Comparison of ENCODE assay signal across 4 fruit fly cellular contexts in genomic region chr3R:31709142-31709541, dm6.
TF ChIP-seq lines count a peak whose summit lies in the region.

No protein-coding gene starts in this region.

- no peak for TF ChIP-seq CTCF in whole organism, embryonic (GFP tag; optimal IDR thresholded peaks at IDR 0.05; lab: Kevin White, UChicago)

TF ChIP-seq in whole organism, embryonic, 481 proteins besides CTCF, POLR2A, EP300 and RAD21 (continues in another document):
- TF ChIP-seq CG15011 (GFP tag; optimal IDR thresholded peaks at IDR 0.05; lab: Kevin White, UChicago): no peak
- TF ChIP-seq CG10209 (GFP tag; optimal IDR thresholded peaks at IDR 0.05; lab: Kevin White, UChicago): no peak
- TF ChIP-seq BEAF-32 (GFP tag; optimal IDR thresholded peaks at IDR 0.05; lab: Kevin White, UChicago): no peak
- TF ChIP-seq Dip2 (GFP tag; IDR thresholded peaks at IDR 0.05; lab: Robert Waterston, UW): no peak
- no peak for TF ChIP-seq h (optimal IDR thresholded peaks at IDR 0.05; lab: Kevin White, UChicago)
- no peak for TF ChIP-seq nerfin-1 (tag; optimal IDR thresholded peaks at IDR 0.05; lab: Kevin White, UChicago)
- TF ChIP-seq CG3838 (GFP tag; optimal IDR thresholded peaks at IDR 0.05; lab: Kevin White, UChicago): no peak
- TF ChIP-seq CG4282 (GFP tag; optimal IDR thresholded peaks at IDR 0.05; lab: Kevin White, UChicago): no peak
- no peak for TF ChIP-seq mam (GFP tag; optimal IDR thresholded peaks at IDR 0.05; lab: Kevin White, UChicago)
- no peak for TF ChIP-seq bigmax (GFP tag; optimal IDR thresholded peaks at IDR 0.05; lab: Kevin White, UChicago)
- peak; percentile 33 for TF ChIP-seq Oli (tag; optimal IDR thresholded peaks at IDR 0.05; lab: Kevin White, UChicago)
- TF ChIP-seq scrt (GFP tag; optimal IDR thresholded peaks at IDR 0.05; lab: Kevin White, UChicago): no peak
- no peak for TF ChIP-seq HLH4C (GFP tag; IDR thresholded peaks at IDR 0.05; lab: Robert Waterston, UW; ENCODE audit: partially characterized antibody)
- TF ChIP-seq Kr (GFP tag; optimal IDR thresholded peaks at IDR 0.05; lab: Kevin White, UChicago): no peak
- no peak for TF ChIP-seq usp (GFP tag; optimal IDR thresholded peaks at IDR 0.05; lab: Kevin White, UChicago)
- TF ChIP-seq CG2712 (tag; optimal IDR thresholded peaks at IDR 0.05; lab: Kevin White, UChicago): peak; percentile 39
- TF ChIP-seq trem (tag; optimal IDR thresholded peaks at IDR 0.05; lab: Kevin White, UChicago): no peak
- TF ChIP-seq CG1529 (GFP tag; optimal IDR thresholded peaks at IDR 0.05; lab: Kevin White, UChicago): no peak
- TF ChIP-seq B-H2 (GFP tag; optimal IDR thresholded peaks at IDR 0.05; lab: Kevin White, UChicago): no peak
- no peak for TF ChIP-seq Camta (GFP tag; optimal IDR thresholded peaks at IDR 0.05; lab: Kevin White, UChicago)
- no peak for TF ChIP-seq ro (GFP tag; IDR thresholded peaks at IDR 0.05; lab: Robert Waterston, UW)
- TF ChIP-seq CG30020 (tag; optimal IDR thresholded peaks at IDR 0.05; lab: Kevin White, UChicago): no peak
- TF ChIP-seq btn (GFP tag; optimal IDR thresholded peaks at IDR 0.05; lab: Kevin White, UChicago): no peak
- TF ChIP-seq CG11247 (GFP tag; IDR thresholded peaks at IDR 0.05; lab: Robert Waterston, UW): no peak

TF ChIP-seq in whole organism, prepupa, 60 proteins besides CTCF, POLR2A, EP300 and RAD21 (continues in another document):
- TF ChIP-seq CG6276 (GFP tag; optimal IDR thresholded peaks at IDR 0.05; lab: Kevin White, UChicago) (peak; percentile 70), Eip78C (GFP tag; lab: Kevin White, UChicago) (peak; percentile 82), fd85E (GFP tag; optimal IDR thresholded peaks at IDR 0.05; lab: Kevin White, UChicago) (no peak), svp (GFP tag; lab: Kevin White, UChicago) (no peak), ss (GFP tag; optimal IDR thresholded peaks at IDR 0.05; lab: Kevin White, UChicago) (no peak), CG7368 (GFP tag; optimal IDR thresholded peaks at IDR 0.05; lab: Kevin White, UChicago) (peak; percentile 8), lz (GFP tag; optimal IDR thresholded peaks at IDR 0.05; lab: Kevin White, UChicago) (peak; percentile 41), CG9139 (GFP tag; optimal IDR thresholded peaks at IDR 0.05; lab: Kevin White, UChicago) (no peak), eg (GFP tag; IDR thresholded peaks at IDR 0.05; lab: Robert Waterston, UW) (peak; percentile 88), CG32006 (GFP tag; optimal IDR thresholded peaks at IDR 0.05; lab: Kevin White, UChicago) (peak; percentile 63), dac (GFP tag; optimal IDR thresholded peaks at IDR 0.05; lab: Kevin White, UChicago) (peak; percentile 74), CG8119 (GFP tag; IDR thresholded peaks at IDR 0.05; lab: Robert Waterston, UW) (peak; percentile 67; the same call in 2 of the 3 replicates), Gug (GFP tag; IDR thresholded peaks at IDR 0.05; lab: Robert Waterston, UW) (peak; percentile 70), Hr39 (GFP tag; optimal IDR thresholded peaks at IDR 0.05; lab: Kevin White, UChicago) (peak; percentile 46), Hr38 (GFP tag; optimal IDR thresholded peaks at IDR 0.05; lab: Kevin White, UChicago) (no peak), Lpt (GFP tag; optimal IDR thresholded peaks at IDR 0.05; lab: Kevin White, UChicago) (peak; percentile 68), pdm3 (GFP tag; optimal IDR thresholded peaks at IDR 0.05; lab: Kevin White, UChicago) (peak; percentile 32), CG8632 (GFP tag; optimal IDR thresholded peaks at IDR 0.05; lab: Kevin White, UChicago) (no peak), CG10669 (GFP tag; optimal IDR thresholded peaks at IDR 0.05; lab: Kevin White, UChicago) (no peak), Sox15 (GFP tag; optimal IDR thresholded peaks at IDR 0.05; lab: Kevin White, UChicago) (no peak), CG6163 (GFP tag; IDR thresholded peaks at IDR 0.05; lab: Robert Waterston, UW) (peak; percentile 79), salr (GFP tag; optimal IDR thresholded peaks at IDR 0.05; lab: Kevin White, UChicago) (peak in 1 of 2 experiments; percentile 45), Sox14 (GFP tag; optimal IDR thresholded peaks at IDR 0.05; lab: Kevin White, UChicago) (peak; percentile 68), CG6808 (GFP tag; optimal IDR thresholded peaks at IDR 0.05; lab: Kevin White, UChicago) (no peak), fkh (GFP tag; optimal IDR thresholded peaks at IDR 0.05; lab: Kevin White, UChicago) (no peak)

TF ChIP-seq in whole organism, pupa, 21 proteins besides CTCF, POLR2A, EP300 and RAD21:
- TF ChIP-seq CG9948 (tag; optimal IDR thresholded peaks at IDR 0.05; lab: Kevin White, UChicago): peak; percentile 19
- TF ChIP-seq gl (tag; optimal IDR thresholded peaks at IDR 0.05; lab: Kevin White, UChicago): no peak
- peak; percentile 2 for TF ChIP-seq CG13204 (GFP tag; optimal IDR thresholded peaks at IDR 0.05; lab: Kevin White, UChicago)
- peak; percentile 71 for TF ChIP-seq CG8301 (tag; optimal IDR thresholded peaks at IDR 0.05; lab: Kevin White, UChicago)
- TF ChIP-seq Pif1A (GFP tag; optimal IDR thresholded peaks at IDR 0.05; lab: Kevin White, UChicago): peak; percentile 33
- TF ChIP-seq rn (GFP tag; IDR thresholded peaks at IDR 0.05; lab: Robert Waterston, UW): 0 out of 2 replicates have a peak, but pooled peaks have one; percentile 41
- peak; percentile 87 for TF ChIP-seq Ets98B (GFP tag; IDR thresholded peaks at IDR 0.05; lab: Robert Waterston, UW)
- peak; percentile 70 for TF ChIP-seq CG12605 (GFP tag; IDR thresholded peaks at IDR 0.05; lab: Robert Waterston, UW)
- peak; percentile 86 for TF ChIP-seq fd96Ca (GFP tag; IDR thresholded peaks at IDR 0.05; lab: Robert Waterston, UW)
- TF ChIP-seq Pif1B (GFP tag; optimal IDR thresholded peaks at IDR 0.05; lab: Kevin White, UChicago): peak; percentile 12
- TF ChIP-seq CG17806 (tag; optimal IDR thresholded peaks at IDR 0.05; lab: Kevin White, UChicago): no peak
- TF ChIP-seq CG32121 (GFP tag; IDR thresholded peaks at IDR 0.05; lab: Robert Waterston, UW): peak; percentile 86
- no peak for TF ChIP-seq CG8159 (tag; optimal IDR thresholded peaks at IDR 0.05; lab: Kevin White, UChicago)
- peak; percentile 72 for TF ChIP-seq CG14655 (GFP tag; optimal IDR thresholded peaks at IDR 0.05; lab: Kevin White, UChicago)
- peak; percentile 60; the same call in 1 of the 2 replicates for TF ChIP-seq CG10348 (GFP tag; IDR thresholded peaks at IDR 0.05; lab: Robert Waterston, UW)
- TF ChIP-seq Snoo (tag; optimal IDR thresholded peaks at IDR 0.05; lab: Kevin White, UChicago): no peak
- no peak for TF ChIP-seq D1 (tag; optimal IDR thresholded peaks at IDR 0.05; lab: Kevin White, UChicago)
- no peak for TF ChIP-seq CG15710 (tag; optimal IDR thresholded peaks at IDR 0.05; lab: Kevin White, UChicago)
- TF ChIP-seq EcR (GFP tag; optimal IDR thresholded peaks at IDR 0.05; lab: Kevin White, UChicago): no peak
- peak; percentile 91 for TF ChIP-seq CG4496 (GFP tag; IDR thresholded peaks at IDR 0.05; lab: Robert Waterston, UW)
- TF ChIP-seq CG34367 (tag; optimal IDR thresholded peaks at IDR 0.05; lab: Kevin White, UChicago): no peak

TF ChIP-seq in whole organism, wandering third instar larva, 38 proteins besides CTCF, POLR2A, EP300 and RAD21 (continues in another document):
- TF ChIP-seq Dfd (GFP tag; optimal IDR thresholded peaks at IDR 0.05; lab: Kevin White, UChicago) (no peak), brk (GFP tag; optimal IDR thresholded peaks at IDR 0.05; lab: Kevin White, UChicago) (no peak), ey (GFP tag; optimal IDR thresholded peaks at IDR 0.05; lab: Kevin White, UChicago) (peak; percentile 35), dl (GFP tag; optimal IDR thresholded peaks at IDR 0.05; lab: Kevin White, UChicago; ENCODE audit: insufficient read depth in 1 of 2, partially characterized antibody in 2 of 2) (no peak), CrebA (GFP tag; optimal IDR thresholded peaks at IDR 0.05; lab: Kevin White, UChicago; ENCODE audit: borderline replicate concordance) (no peak), fru (GFP tag; optimal IDR thresholded peaks at IDR 0.05; lab: Kevin White, UChicago) (peak; percentile 22), woc (GFP tag; optimal IDR thresholded peaks at IDR 0.05; lab: Kevin White, UChicago) (no peak), foxo (GFP tag; optimal IDR thresholded peaks at IDR 0.05; lab: Kevin White, UChicago) (peak in 1 of 2 experiments; percentile 49), Hnf4 (GFP tag; optimal IDR thresholded peaks at IDR 0.05; lab: Kevin White, UChicago) (no peak), jim (GFP tag; optimal IDR thresholded peaks at IDR 0.05; lab: Kevin White, UChicago) (no peak), sage (GFP tag; optimal IDR thresholded peaks at IDR 0.05; lab: Kevin White, UChicago) (no peak), Hr83 (GFP tag; optimal IDR thresholded peaks at IDR 0.05; lab: Kevin White, UChicago; ENCODE audit: poor library complexity, severe bottlenecking) (no peak), sv (GFP tag; optimal IDR thresholded peaks at IDR 0.05; lab: Kevin White, UChicago) (no peak), psq (GFP tag; optimal IDR thresholded peaks at IDR 0.05; lab: Kevin White, UChicago) (no peak), OdsH (GFP tag; optimal IDR thresholded peaks at IDR 0.05; lab: Kevin White, UChicago) (no peak), Abd-B (GFP tag; optimal IDR thresholded peaks at IDR 0.05; lab: Kevin White, UChicago) (no peak), Dif (GFP tag; optimal IDR thresholded peaks at IDR 0.05; lab: Kevin White, UChicago; ENCODE audit: partially characterized antibody) (no peak), br (GFP tag; optimal IDR thresholded peaks at IDR 0.05; lab: Kevin White, UChicago) (no peak), GATAd (GFP tag; optimal IDR thresholded peaks at IDR 0.05; lab: Kevin White, UChicago) (no peak), N (GFP tag; optimal IDR thresholded peaks at IDR 0.05; lab: Kevin White, UChicago) (no peak), Mio (GFP tag; optimal IDR thresholded peaks at IDR 0.05; lab: Kevin White, UChicago) (no peak), Sp1 (GFP tag; optimal IDR thresholded peaks at IDR 0.05; lab: Kevin White, UChicago) (peak; percentile 0), lola (GFP tag; optimal IDR thresholded peaks at IDR 0.05; lab: Kevin White, UChicago) (no peak), Vsx2 (GFP tag; optimal IDR thresholded peaks at IDR 0.05; lab: Kevin White, UChicago; ENCODE audit: partially characterized antibody) (no peak), CG32264 (GFP tag; optimal IDR thresholded peaks at IDR 0.05; lab: Kevin White, UChicago) (no peak), tai (GFP tag; optimal IDR thresholded peaks at IDR 0.05; lab: Kevin White, UChicago) (no peak), Jra (GFP tag; optimal IDR thresholded peaks at IDR 0.05; lab: Kevin White, UChicago) (no peak), dsf (GFP tag; optimal IDR thresholded peaks at IDR 0.05; lab: Kevin White, UChicago; ENCODE audit: borderline replicate concordance) (no peak), Myc (optimal IDR thresholded peaks at IDR 0.05; lab: Kevin White, UChicago) (no peak), CG9705 (GFP tag; optimal IDR thresholded peaks at IDR 0.05; lab: Kevin White, UChicago) (no peak), dmrt93B (GFP tag; optimal IDR thresholded peaks at IDR 0.05; lab: Kevin White, UChicago) (no peak), rgr (GFP tag; optimal IDR thresholded peaks at IDR 0.05; lab: Kevin White, UChicago) (peak; percentile 39), pan (optimal IDR thresholded peaks at IDR 0.05; lab: Kevin White, UChicago) (no peak)

Comparison
In these comparisons a context has a peak if more than half of its experiments do, and no peak if none do; other contexts are left out.
1. Of the 7 proteins assayed by ChIP-seq in both whole organism, embryonic and whole organism, prepupa: peak only in whole organism, embryonic: Blimp-1; only in whole organism, prepupa: Hr39 and Lpt; in both: Gug and Sox102F; in neither: 2.